Worm (Caenorhabditis elegans): ENCODE results near the gene irld-23.

The irld-23 gene

ce11 chrX:17041571-17041970 is 38.9 kb downstream of the irld-23 start:
- TF ChIP-seq rnt-1 (tag; optimal IDR thresholded peaks at IDR 0.05) (peak; percentile 5), tlp-1 (tag; optimal IDR thresholded peaks at IDR 0.05) (no peak)

ce11 chrX:17038616-17039015 is 41.9 kb downstream of the irld-23 start:
- TF ChIP-seq elt-3 (tag; optimal IDR thresholded peaks at IDR 0.05) (peak in 1 of 6 experiments; percentile 14), lin-14 (GFP tag; optimal IDR thresholded peaks at IDR 0.05) (peak; percentile 5), blmp-1 (tag; optimal IDR thresholded peaks at IDR 0.05) (peak; percentile 92), C34B4.2 (tag; optimal IDR thresholded peaks at IDR 0.05) (no peak)

- TF ChIP-seq ceh-8 (GFP tag; optimal IDR thresholded peaks at IDR 0.05) (no peak), lin-14 (GFP tag; optimal IDR thresholded peaks at IDR 0.05) (peak; percentile 20), blmp-1 (tag; optimal IDR thresholded peaks at IDR 0.05) (peak; percentile 49)
Measured at ce11 chrX:17034773-17035172, 45.7 kb downstream of the irld-23 start.

ce11 chrX:17034193-17034592 is 46.3 kb downstream of the irld-23 start:
- no peak for TF ChIP-seq unc-30 (tag; optimal IDR thresholded peaks at IDR 0.05)
- TF ChIP-seq lir-3 (tag; optimal IDR thresholded peaks at IDR 0.05; ENCODE audit: poor library complexity), result no peak
- TF ChIP-seq lin-14 (GFP tag; optimal IDR thresholded peaks at IDR 0.05), result peak; percentile 58
- TF ChIP-seq nhr-85 (tag), result peak; percentile 63
- TF ChIP-seq mab-9 (GFP tag; IDR thresholded peaks at IDR 0.05), result no peak
- TF ChIP-seq blmp-1 (tag; optimal IDR thresholded peaks at IDR 0.05), result peak; percentile 42
- TF ChIP-seq tbx-2 (tag; optimal IDR thresholded peaks at IDR 0.05), result peak; percentile 4
- no peak for TF ChIP-seq nhr-237 (tag; optimal IDR thresholded peaks at IDR 0.05)
- TF ChIP-seq elt-3 (tag; optimal IDR thresholded peaks at IDR 0.05), result peak in 1 of 6 experiments; percentile 1
- TF ChIP-seq elt-2 (tag; optimal IDR thresholded peaks at IDR 0.05), result no peak

- TF ChIP-seq ceh-82 (tag; optimal IDR thresholded peaks at IDR 0.05) (peak; percentile 22 to 62 (median 47)), lin-35 (GFP tag; optimal IDR thresholded peaks at IDR 0.05) (peak; percentile 47 to 58), egl-27 (tag; optimal IDR thresholded peaks at IDR 0.05) (peak; percentile 23 to 30), efl-1 (optimal IDR thresholded peaks at IDR 0.05) (peak; percentile 25 to 32), efl-1 (GFP tag; optimal IDR thresholded peaks at IDR 0.05 in 1 of 2) (peak in 1 of 2 experiments; percentile 92), ces-1 (GFP tag; optimal IDR thresholded peaks at IDR 0.05) (no peak), lin-39 (tag; optimal IDR thresholded peaks at IDR 0.05) (no peak), zip-4 (GFP tag; optimal IDR thresholded peaks at IDR 0.05) (no peak), ceh-90 (tag; optimal IDR thresholded peaks at IDR 0.05) (no peak), ama-1 (optimal IDR thresholded peaks at IDR 0.05) (no peak), nhr-84 (tag; optimal IDR thresholded peaks at IDR 0.05) (no peak), mef-2 (tag; optimal IDR thresholded peaks at IDR 0.05) (peak; percentile 28), skn-1 (tag; optimal IDR thresholded peaks at IDR 0.05) (peak; percentile 33), snpc-4 (tag; optimal IDR thresholded peaks at IDR 0.05) (peak; percentile 35), sup-37 (GFP tag; optimal IDR thresholded peaks at IDR 0.05) (no peak), nhr-20 (tag; optimal IDR thresholded peaks at IDR 0.05) (peak; percentile 67), lsy-2 (tag; optimal IDR thresholded peaks at IDR 0.05) (peak; percentile 49 to 70), rnt-1 (tag; optimal IDR thresholded peaks at IDR 0.05) (peak; percentile 77), tbx-2 (tag; optimal IDR thresholded peaks at IDR 0.05) (peak; percentile 52), tlp-1 (tag; optimal IDR thresholded peaks at IDR 0.05) (no peak), aly-2 (tag; optimal IDR thresholded peaks at IDR 0.05) (no peak), dsc-1 (tag; optimal IDR thresholded peaks at IDR 0.05) (peak; percentile 31), fkh-4 (tag; optimal IDR thresholded peaks at IDR 0.05; ENCODE audit: borderline replicate concordance) (no peak), C34B4.2 (tag; optimal IDR thresholded peaks at IDR 0.05) (no peak), F16B12.6 (tag; optimal IDR thresholded peaks at IDR 0.05) (no peak), unc-98 (GFP tag; IDR thresholded peaks at IDR 0.05) (no peak), grh-1 (GFP tag; IDR thresholded peaks at IDR 0.05) (no peak), nhr-71 (tag; optimal IDR thresholded peaks at IDR 0.05) (peak; percentile 79), nhr-47 (tag; optimal IDR thresholded peaks at IDR 0.05) (peak; percentile 56), ets-5 (GFP tag; IDR thresholded peaks at IDR 0.05) (no peak), mab-9 (GFP tag; IDR thresholded peaks at IDR 0.05) (no peak), fkh-10 (GFP tag; optimal IDR thresholded peaks at IDR 0.05) (peak; percentile 79), nhr-90 (tag; optimal IDR thresholded peaks at IDR 0.05; ENCODE audit: poor library complexity) (peak; percentile 30)
Measured at ce11 chrX:17030169-17030914, 50.1 kb downstream of the irld-23 start, which contains the start of gene ptrn-1. Gene ptrn-1, minus strand, starts transcription at chrX:17030219.

Measured in whole organism, L1 larva.